Fruit fly (Drosophila melanogaster) whole organism, embryonic: Measurements from ENCODE around the gene Hsp67Ba.

Experiments
- B-H2 ChIP-seq: fragments of 200-800 bp; sonication (Bioruptor generic); optimal IDR thresholded peaks from 2 replicates; lab custom pipeline; 2018; ENCODE audit warnings: missing biosample characterization, mild to moderate bottlenecking, missing genetic modification characterization
- CG10543 ChIP-seq: fragments of 200-800 bp; sonication (Bioruptor generic); optimal IDR thresholded peaks from 3 replicates; lab custom pipeline; 2017; ENCODE audit warnings: missing biosample characterization, mild to moderate bottlenecking, missing genetic modification characterization, moderate library complexity
- CG10654 ChIP-seq: fragments of 200-800 bp; sonication (Bioruptor generic); optimal IDR thresholded peaks from 2 replicates; lab custom pipeline; 2016; ENCODE audit warnings: missing biosample characterization, missing genetic modification characterization
- CG11247 ChIP-seq: fragments of 200-800 bp; sonication (Bioruptor generic); IDR thresholded peaks from 2 replicates; pipeline ENCODE4 v1.3.6; 2022; ENCODE audit warnings: missing biosample characterization, missing genetic modification characterization
- CG12155 ChIP-seq: fragments of 200-800 bp; sonication (Bioruptor generic); optimal IDR thresholded peaks from 3 replicates; lab custom pipeline; 2016; ENCODE audit warnings: missing biosample characterization, missing genetic modification characterization
- CG1233 ChIP-seq: fragments of 200-800 bp; sonication (Bioruptor generic); optimal IDR thresholded peaks from 4 replicates; lab custom pipeline; 2018; ENCODE audit warnings: missing biosample characterization, mild to moderate bottlenecking, missing genetic modification characterization
- CG13287 ChIP-seq: fragments of 200-800 bp; sonication (Bioruptor generic); IDR thresholded peaks from 2 replicates; pipeline ENCODE4 v1.3.6; 2022; ENCODE audit warnings: missing biosample characterization, missing genetic modification characterization; ENCODE audit not compliant: partially characterized antibody
- CG13424 ChIP-seq: fragments of 200-800 bp; sonication (Bioruptor generic); optimal IDR thresholded peaks from 2 replicates; lab custom pipeline; 2019; ENCODE audit warnings: missing biosample characterization, mild to moderate bottlenecking, missing genetic modification characterization, moderate library complexity
- CG14050 ChIP-seq: fragments of 200-800 bp; sonication (Bioruptor generic); IDR thresholded peaks from 3 replicates; pipeline ENCODE4 v1.3.6; 2022; ENCODE audit warnings: missing biosample characterization, missing genetic modification characterization
- CG17612 ChIP-seq: fragments of 200-800 bp; sonication (Bioruptor generic); IDR thresholded peaks from 2 replicates; pipeline ENCODE4 v1.3.6; 2022; ENCODE audit warnings: missing biosample characterization, missing genetic modification characterization
- CG2129 ChIP-seq: fragments of 200-800 bp; sonication (Bioruptor generic); IDR thresholded peaks from 2 replicates; pipeline ENCODE4 v1.3.6; 2022; ENCODE audit warnings: missing biosample characterization, missing genetic modification characterization; ENCODE audit not compliant: partially characterized antibody
- CG2712 ChIP-seq: fragments of 200-800 bp; optimal IDR thresholded peaks from 3 replicates; lab custom pipeline; 2019; ENCODE audit warnings: missing biosample characterization, mild to moderate bottlenecking, missing genetic modification characterization, moderate library complexity
- CG3163 ChIP-seq: fragments of 200-800 bp; sonication (Bioruptor generic); optimal IDR thresholded peaks from 3 replicates; lab custom pipeline; 2016; ENCODE audit warnings: missing biosample characterization, missing genetic modification characterization
- CG33557 ChIP-seq: fragments of 200-800 bp; sonication (Bioruptor generic); optimal IDR thresholded peaks from 2 replicates; lab custom pipeline; 2019; ENCODE audit warnings: missing biosample characterization, mild to moderate bottlenecking, missing genetic modification characterization, moderate library complexity
- CG3995 ChIP-seq: fragments of 200-800 bp; sonication (Bioruptor generic); optimal IDR thresholded peaks from 3 replicates; lab custom pipeline; 2016; ENCODE audit warnings: missing biosample characterization, missing genetic modification characterization
- CG4424 ChIP-seq: fragments of 200-800 bp; sonication (Bioruptor generic); optimal IDR thresholded peaks from 3 replicates; lab custom pipeline; 2016; ENCODE audit warnings: missing biosample characterization, missing genetic modification characterization
- CG6791 ChIP-seq: fragments of 200-800 bp; sonication (Bioruptor generic); IDR thresholded peaks from 3 replicates; pipeline ENCODE4 v1.3.6; 2022; ENCODE audit warnings: missing biosample characterization, missing genetic modification characterization; ENCODE audit not compliant: partially characterized antibody
- CG7556 ChIP-seq: fragments of 200-800 bp; sonication (Bioruptor generic); optimal IDR thresholded peaks from 2 replicates; lab custom pipeline; 2017; ENCODE audit warnings: missing biosample characterization, mild to moderate bottlenecking, missing genetic modification characterization
- CG8388 ChIP-seq: fragments of 200-800 bp; sonication (Bioruptor generic); optimal IDR thresholded peaks from 2 replicates; lab custom pipeline; 2019; ENCODE audit warnings: missing biosample characterization, mild to moderate bottlenecking, missing genetic modification characterization, moderate library complexity
- CG8478 ChIP-seq: fragments of >200 bp; optimal IDR thresholded peaks from 2 replicates; lab custom pipeline; 2018
- CG9932 ChIP-seq: fragments of 200-800 bp; sonication (Bioruptor generic); IDR thresholded peaks from 2 replicates; pipeline ENCODE4 v1.3.6; 2022; ENCODE audit warnings: missing biosample characterization, missing genetic modification characterization
- D19B ChIP-seq: fragments of 200-800 bp; sonication (Bioruptor generic); optimal IDR thresholded peaks from 2 replicates; lab custom pipeline; 2017; ENCODE audit warnings: missing biosample characterization, mild to moderate bottlenecking, missing genetic modification characterization
- Dip3 ChIP-seq: fragments of 200-800 bp; sonication (Bioruptor generic); optimal IDR thresholded peaks from 3 replicates; lab custom pipeline; 2016; ENCODE audit warnings: missing biosample characterization, missing genetic modification characterization
- Dref ChIP-seq: fragments of 200-800 bp; sonication (Bioruptor generic); IDR thresholded peaks from 2 replicates; pipeline ENCODE4 v1.3.6; 2022; ENCODE audit warnings: missing biosample characterization, missing genetic modification characterization
- E2f2 ChIP-seq: fragments of 200-800 bp; sonication (Bioruptor generic); IDR thresholded peaks from 2 replicates; pipeline ENCODE4 v1.3.6; 2022; ENCODE audit warnings: missing biosample characterization, missing genetic modification characterization
- Med ChIP-seq: fragments of 200-800 bp; sonication (Bioruptor generic); peaks from one replicate; lab custom pipeline; 2016; ENCODE audit warnings: missing biosample characterization, missing genetic modification characterization, mild to moderate bottlenecking, inconsistent platforms, moderate library complexity
- Oaz ChIP-seq: fragments of 200-800 bp; sonication (Bioruptor generic); IDR thresholded peaks from 2 replicates; pipeline ENCODE4 v1.3.6; 2022; ENCODE audit warnings: missing biosample characterization, missing genetic modification characterization
- Pdp1 ChIP-seq, 2 experiments: fragments of 200-800 bp; sonication (Bioruptor generic); optimal IDR thresholded peaks; 3 replicates each; lab custom pipeline; 2016; ENCODE audit warnings: missing biosample characterization in 2 of 2, missing genetic modification characterization in 2 of 2, mild to moderate bottlenecking in 1 of 2, moderate library complexity in 1 of 2
- Rfx ChIP-seq: fragments of 200-800 bp; sonication (Bioruptor generic); IDR thresholded peaks from 2 replicates; pipeline ENCODE4 v1.3.6; 2022; ENCODE audit warnings: missing biosample characterization, missing genetic modification characterization
- Usf ChIP-seq: fragments of 200-800 bp; sonication (Bioruptor generic); optimal IDR thresholded peaks from 2 replicates; lab custom pipeline; 2017; ENCODE audit warnings: missing genotype, missing biosample characterization, missing genetic modification characterization
- bbx ChIP-seq: fragments of 200-800 bp; sonication (Bioruptor generic); IDR thresholded peaks from 2 replicates; pipeline ENCODE4 v1.3.6; 2022; ENCODE audit warnings: missing biosample characterization, missing genetic modification characterization; ENCODE audit not compliant: partially characterized antibody
- caup ChIP-seq: fragments of 200-800 bp; sonication (Bioruptor generic); optimal IDR thresholded peaks from 3 replicates; lab custom pipeline; 2017; ENCODE audit warnings: missing biosample characterization, mild to moderate bottlenecking, missing genetic modification characterization, moderate library complexity; ENCODE audit not compliant: severe bottlenecking
- corto ChIP-seq: fragments of 200-800 bp; sonication (Bioruptor generic); optimal IDR thresholded peaks from 2 replicates; lab custom pipeline; 2016; ENCODE audit warnings: missing biosample characterization, mild to moderate bottlenecking, missing genetic modification characterization, moderate library complexity
- cwo ChIP-seq: fragments of 200-800 bp; sonication (Bioruptor generic); optimal IDR thresholded peaks from 3 replicates; lab custom pipeline; 2017; ENCODE audit warnings: missing biosample characterization, missing genetic modification characterization, mild to moderate bottlenecking, moderate library complexity, missing genetic modification reagents
- dati ChIP-seq: fragments of 200-800 bp; sonication (Bioruptor generic); IDR thresholded peaks from 2 replicates; pipeline ENCODE4 v1.3.6; 2022; ENCODE audit warnings: missing biosample characterization, missing genetic modification characterization
- ems ChIP-seq: fragments of 200-800 bp; sonication (Bioruptor generic); optimal IDR thresholded peaks from 3 replicates; lab custom pipeline; 2016; ENCODE audit warnings: missing biosample characterization, missing genetic modification characterization
- exex ChIP-seq: fragments of 200-800 bp; sonication (Bioruptor generic); optimal IDR thresholded peaks from 4 replicates; lab custom pipeline; 2018; ENCODE audit warnings: missing biosample characterization, mild to moderate bottlenecking, missing genetic modification characterization, moderate library complexity
- gce ChIP-seq: fragments of 200-800 bp; sonication (Bioruptor generic); IDR thresholded peaks from 3 replicates; pipeline ENCODE4 v1.3.6; 2022; ENCODE audit warnings: missing biosample characterization, missing genetic modification characterization
- gem ChIP-seq: fragments of 200-800 bp; sonication (Bioruptor generic); optimal IDR thresholded peaks from 2 replicates; lab custom pipeline; 2019; ENCODE audit warnings: missing biosample characterization, mild to moderate bottlenecking, missing genetic modification characterization, moderate library complexity
- gsb-n ChIP-seq: fragments of 200-800 bp; sonication (Bioruptor generic); optimal IDR thresholded peaks from 3 replicates; lab custom pipeline; 2018; ENCODE audit warnings: missing biosample characterization, mild to moderate bottlenecking, missing genetic modification characterization
- hth ChIP-seq: fragments of >200 bp; optimal IDR thresholded peaks from 2 replicates; lab custom pipeline; 2017; ENCODE audit warnings: inconsistent platforms
- phol ChIP-seq: fragments of 200-800 bp; sonication (Bioruptor generic); optimal IDR thresholded peaks from 3 replicates; lab custom pipeline; 2018; ENCODE audit warnings: missing biosample characterization, mild to moderate bottlenecking, missing genetic modification characterization, moderate library complexity
- row ChIP-seq: fragments of 200-800 bp; sonication (Bioruptor generic); IDR thresholded peaks from 3 replicates; pipeline ENCODE4 v1.3.6; 2022; ENCODE audit warnings: missing biosample characterization, missing genetic modification characterization
- sd ChIP-seq: fragments of 200-800 bp; sonication (Bioruptor generic); optimal IDR thresholded peaks from 3 replicates; lab custom pipeline; 2018; ENCODE audit warnings: missing biosample characterization, mild to moderate bottlenecking, missing genetic modification characterization, moderate library complexity
- sens ChIP-seq: fragments of 200-800 bp; sonication (Bioruptor generic); peaks from one replicate; lab custom pipeline; 2016; ENCODE audit warnings: missing biosample characterization, missing genetic modification characterization
- seq ChIP-seq: fragments of 200-800 bp; sonication (Bioruptor generic); IDR thresholded peaks from 2 replicates; pipeline ENCODE4 v1.3.6; 2022; ENCODE audit warnings: missing biosample characterization, missing genetic modification characterization
- shn ChIP-seq: fragments of 200-800 bp; sonication (Bioruptor generic); optimal IDR thresholded peaks from 3 replicates; lab custom pipeline; 2016; ENCODE audit warnings: missing biosample characterization, missing genetic modification characterization
- sob ChIP-seq: fragments of 200-800 bp; sonication (Bioruptor generic); IDR thresholded peaks from 2 replicates; pipeline ENCODE4 v1.3.6; 2022; ENCODE audit warnings: missing biosample characterization, missing genetic modification characterization
- sqz ChIP-seq: fragments of 200-800 bp; sonication (Bioruptor generic); optimal IDR thresholded peaks from 3 replicates; lab custom pipeline; 2018; ENCODE audit warnings: missing biosample characterization, mild to moderate bottlenecking, missing genetic modification characterization
- sr ChIP-seq: fragments of 200-800 bp; sonication (Bioruptor generic); IDR thresholded peaks from 3 replicates; pipeline ENCODE4 v1.3.6; 2022; ENCODE audit warnings: missing biosample characterization, missing genetic modification characterization
- stc ChIP-seq: fragments of 200-800 bp; sonication (Bioruptor generic); IDR thresholded peaks from 2 replicates; pipeline ENCODE4 v1.3.6; 2022; ENCODE audit warnings: missing biosample characterization, missing genetic modification characterization

Hsp67Ba gene

dm6 chr3L:9370907-9371365, 8.4 kb downstream of the Hsp67Ba start, which contains the start of gene Fdx1 (continued):
- TF ChIP-seq Rfx (GFP tag; lab: Robert Waterston, UW) (peak; percentile 67), sens (peak; percentile 75), sd (no peak), CG10654 (GFP tag; lab: Kevin White, UChicago) (no peak), bbx (GFP tag; lab: Robert Waterston, UW) (peak; percentile 48; the same call in 1 of the 2 replicates), CG3995 (peak; percentile 97), B-H2 (GFP tag; lab: Kevin White, UChicago) (peak; percentile 18), gce (GFP tag; lab: Robert Waterston, UW) (0 out of 3 replicates have a peak, but pooled peaks have one; percentile 51), cwo (GFP tag; lab: Kevin White, UChicago) (peak; percentile 4), CG2129 (GFP tag; lab: Robert Waterston, UW) (no peak), CG9932 (peak; percentile 71), Oaz (GFP tag; lab: Robert Waterston, UW) (0 out of 2 replicates have a peak, but pooled peaks have one; percentile 13), CG2712 (tag; lab: Kevin White, UChicago) (peak; percentile 45), CG7556 (GFP tag; lab: Kevin White, UChicago) (peak; percentile 8), CG11247 (0 out of 2 replicates have a peak, but pooled peaks have one; percentile 27), Usf (GFP tag; lab: Kevin White, UChicago) (no peak), E2f2 (peak; percentile 90), CG17612 (no peak), sqz (GFP tag; lab: Kevin White, UChicago) (peak; percentile 80), CG4424 (GFP tag; lab: Kevin White, UChicago) (peak; percentile 19), row (GFP tag; lab: Robert Waterston, UW) (peak; percentile 84), Pdp1 (GFP tag; optimal IDR thresholded peaks at IDR 0.05; lab: Kevin White, UChicago) (peak in 1 of 2 experiments; percentile 59), sr (no peak), stc (GFP tag; lab: Robert Waterston, UW) (no peak), CG13424 (peak; percentile 70), D19B (GFP tag; lab: Kevin White, UChicago) (no peak), Med (peak; percentile 66), hth (lab: Kevin White, UChicago) (no peak), corto (GFP tag; lab: Kevin White, UChicago) (no peak), CG8478 (lab: Kevin White, UChicago) (no peak), dati (no peak), caup (GFP tag; lab: Kevin White, UChicago) (peak; percentile 5), CG12155 (GFP tag; lab: Kevin White, UChicago) (peak; percentile 33), CG1233 (no peak), CG14050 (no peak), gem (tag; lab: Kevin White, UChicago) (peak; percentile 67), gsb-n (peak; percentile 19), CG6791 (GFP tag; lab: Robert Waterston, UW) (no peak), phol (tag; lab: Kevin White, UChicago) (peak; percentile 36), shn (GFP tag; lab: Kevin White, UChicago) (no peak), sob (GFP tag; lab: Robert Waterston, UW) (0 out of 2 replicates have a peak, but pooled peaks have one; percentile 48), Dref (GFP tag; lab: Robert Waterston, UW) (peak; percentile 66), Dip3 (no peak), CG13287 (GFP tag; lab: Robert Waterston, UW) (peak; percentile 81), exex (tag; lab: Kevin White, UChicago) (peak; percentile 32), CG33557 (GFP tag; lab: Kevin White, UChicago) (peak; percentile 20), CG3163 (GFP tag; lab: Kevin White, UChicago) (no peak), CG8388 (GFP tag; lab: Kevin White, UChicago) (peak; percentile 40), seq (no peak), CG10543 (GFP tag; lab: Kevin White, UChicago) (peak; percentile 40), ems (GFP tag; lab: Kevin White, UChicago) (no peak)
